Worm (Caenorhabditis elegans) whole organism, L2 larva: ENCODE measurements around the gene srx-36.

ENCODE experiments used
- C34F6.9 ChIP-seq: fragments of 150-350 bp; optimal IDR thresholded peaks from 2 replicates; lab custom pipeline; 2014; ENCODE audit warnings: missing biosample characterization, missing genetic modification characterization
- F13H6.1 ChIP-seq: sonication (generic microtip); optimal IDR thresholded peaks from 2 replicates; lab custom pipeline; 2016; ENCODE audit warnings: missing genetic modification characterization, missing compliant biosample characterization
- R02D3.7 ChIP-seq: fragments of 150-350 bp; optimal IDR thresholded peaks from 2 replicates; lab custom pipeline; 2014; ENCODE audit warnings: missing biosample characterization, missing genetic modification characterization
- Y55F3AM.14 ChIP-seq: fragments of 200-800 bp; sonication (Bioruptor generic); optimal IDR thresholded peaks from 2 replicates; lab custom pipeline; 2018; ENCODE audit warnings: mild to moderate bottlenecking, missing genetic modification characterization, missing compliant biosample characterization
- ZK546.5 ChIP-seq: sonication (generic microtip); optimal IDR thresholded peaks from 2 replicates; lab custom pipeline; 2017; ENCODE audit warnings: missing biosample characterization, missing genetic modification characterization
- alr-1 ChIP-seq: fragments of 150-350 bp; optimal IDR thresholded peaks from 2 replicates; lab custom pipeline; 2014; ENCODE audit warnings: missing biosample characterization, missing genetic modification characterization
- aly-2 ChIP-seq: fragments of 150-350 bp; optimal IDR thresholded peaks from 2 replicates; lab custom pipeline; 2014; ENCODE audit warnings: missing biosample characterization, missing genetic modification characterization
- ama-1 ChIP-seq: fragments of 150-350 bp; optimal IDR thresholded peaks from 2 replicates; lab custom pipeline; 2018; ENCODE audit warnings: inconsistent platforms
- blmp-1 ChIP-seq: sonication (generic microtip); optimal IDR thresholded peaks from 2 replicates; lab custom pipeline; 2017; ENCODE audit warnings: missing genetic modification characterization, mild to moderate bottlenecking, missing compliant biosample characterization, antibody characterized with exemption, moderate library complexity; ENCODE audit not compliant: insufficient read depth
- egl-27 ChIP-seq: sonication (generic microtip); optimal IDR thresholded peaks from 3 replicates; lab custom pipeline; 2017; ENCODE audit warnings: missing biosample characterization, missing genetic modification reagents, missing genetic modification characterization
- elt-1 ChIP-seq: fragments of 150-350 bp; optimal IDR thresholded peaks from 2 replicates; lab custom pipeline; 2014; ENCODE audit warnings: missing biosample characterization, missing genetic modification characterization
- gmeb-1 ChIP-seq: fragments of 150-350 bp; optimal IDR thresholded peaks from 2 replicates; lab custom pipeline; 2014; ENCODE audit warnings: missing biosample characterization, missing genetic modification characterization
- lin-13 ChIP-seq: fragments of 150-350 bp; optimal IDR thresholded peaks from 2 replicates; lab custom pipeline; 2014; ENCODE audit warnings: missing biosample characterization, missing genetic modification reagents, missing genetic modification characterization
- mbf-1 ChIP-seq: sonication (generic microtip); optimal IDR thresholded peaks from 2 replicates; lab custom pipeline; 2017; ENCODE audit warnings: missing biosample characterization, missing genetic modification characterization
- mdl-1 ChIP-seq, 2 experiments: fragments of 150-350 bp in 1 of 2; sonication (generic microtip) in 1 of 2; optimal IDR thresholded peaks; 2 replicates each; lab custom pipeline; 2017; ENCODE audit warnings: missing biosample characterization in 2 of 2, missing genetic modification characterization in 2 of 2
- nhr-10 ChIP-seq: sonication (generic microtip); optimal IDR thresholded peaks from 2 replicates; lab custom pipeline; 2017; ENCODE audit warnings: missing biosample characterization, missing genetic modification characterization
- nhr-12 ChIP-seq: fragments of 150-350 bp; optimal IDR thresholded peaks from 2 replicates; lab custom pipeline; 2014; ENCODE audit warnings: missing biosample characterization, missing genetic modification characterization
- nhr-129 ChIP-seq: fragments of 150-350 bp; optimal IDR thresholded peaks from 2 replicates; lab custom pipeline; 2014; ENCODE audit warnings: missing biosample characterization, missing genetic modification characterization
- nhr-23 ChIP-seq: fragments of 150-350 bp; optimal IDR thresholded peaks from 2 replicates; lab custom pipeline; 2014; ENCODE audit warnings: missing biosample characterization, missing genetic modification reagents, missing genetic modification characterization
- nhr-25 ChIP-seq: fragments of 150-350 bp; sonication (generic microtip); optimal IDR thresholded peaks from 3 replicates; lab custom pipeline; 2014; ENCODE audit warnings: missing biosample characterization, missing genetic modification characterization
- nhr-6 ChIP-seq: fragments of 150-350 bp; optimal IDR thresholded peaks from 2 replicates; lab custom pipeline; 2014; ENCODE audit warnings: missing biosample characterization, missing genetic modification characterization
- nhr-77 ChIP-seq: fragments of 150-350 bp; optimal IDR thresholded peaks from 2 replicates; lab custom pipeline; 2014; ENCODE audit warnings: missing biosample characterization, missing genetic modification characterization
- peb-1 ChIP-seq: fragments of 150-350 bp; optimal IDR thresholded peaks from 2 replicates; lab custom pipeline; 2014; ENCODE audit warnings: missing biosample characterization, missing genetic modification characterization
- sem-4 ChIP-seq: fragments of 150-350 bp; optimal IDR thresholded peaks from 2 replicates; lab custom pipeline; 2014; ENCODE audit warnings: missing biosample characterization, missing genetic modification reagents, missing genetic modification characterization
- skn-1 ChIP-seq: sonication (generic microtip); optimal IDR thresholded peaks from 2 replicates; lab custom pipeline; 2017; ENCODE audit warnings: missing biosample characterization, missing genetic modification characterization
- sma-3 ChIP-seq: sonication (generic microtip); optimal IDR thresholded peaks from 2 replicates; lab custom pipeline; 2016; ENCODE audit warnings: missing genetic modification reagents, missing genetic modification characterization, missing compliant biosample characterization
- sma-9 ChIP-seq, 2 experiments: fragments of 150-350 bp in 1 of 2; sonication (generic microtip) in 1 of 2; optimal IDR thresholded peaks; 2 replicates each; lab custom pipeline; 2014 to 2016; ENCODE audit warnings: missing genetic modification characterization in 2 of 2, mild to moderate bottlenecking in 1 of 2, missing biosample characterization in 1 of 2, missing compliant biosample characterization in 1 of 2, missing genetic modification reagents in 1 of 2, moderate library complexity in 1 of 2
- snpc-4 ChIP-seq: fragments of 150-350 bp; optimal IDR thresholded peaks from 2 replicates; lab custom pipeline; 2014; ENCODE audit warnings: missing biosample characterization, missing genetic modification characterization
- unc-39 ChIP-seq: fragments of 150-350 bp; optimal IDR thresholded peaks from 2 replicates; lab custom pipeline; 2014; ENCODE audit warnings: missing biosample characterization, missing genetic modification characterization
- unc-55 ChIP-seq: fragments of 150-350 bp; sonication (generic microtip); optimal IDR thresholded peaks from 3 replicates; lab custom pipeline; 2014; ENCODE audit warnings: missing biosample characterization, missing genetic modification reagents, missing genetic modification characterization
- zag-1 ChIP-seq: fragments of 150-350 bp; optimal IDR thresholded peaks from 2 replicates; lab custom pipeline; 2014; ENCODE audit warnings: missing biosample characterization, missing genetic modification characterization
- ztf-1 ChIP-seq: fragments of 200-800 bp; sonication (Bioruptor generic); conservative IDR thresholded peaks from 2 replicates; pipeline ENCODE4 v1.3.6; 2022; ENCODE audit warnings: missing genetic modification characterization, missing compliant biosample characterization
- ztf-4 ChIP-seq: fragments of 150-350 bp; optimal IDR thresholded peaks from 2 replicates; lab custom pipeline; 2014; ENCODE audit warnings: missing biosample characterization, missing genetic modification characterization

srx-36 gene

DNA sequence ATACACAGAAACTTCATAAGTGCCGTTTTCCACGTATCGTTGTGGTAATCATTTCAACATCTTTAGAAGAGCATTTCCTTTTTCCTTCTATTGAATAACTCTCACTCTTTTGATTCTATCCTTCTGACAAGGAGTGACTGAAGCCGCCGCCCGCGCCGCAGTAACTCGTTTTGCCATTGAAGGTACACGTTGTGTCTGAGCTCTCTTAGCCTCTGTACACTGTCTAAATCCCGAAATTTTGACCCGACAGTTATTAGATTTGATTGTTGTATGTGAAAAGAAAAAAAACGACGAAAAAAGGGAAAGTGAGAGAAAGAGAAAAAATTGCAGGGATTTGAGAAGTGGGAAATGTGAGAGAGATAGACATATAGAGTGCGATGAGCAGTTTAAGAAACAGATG lies 19.6 kb downstream of the srx-36 start:
- no peak for TF ChIP-seq skn-1 (tag; lab: Kevin White, UChicago)
- no peak for TF ChIP-seq nhr-77 (tag; lab: Kevin White, UChicago)
- TF ChIP-seq elt-1 (tag; lab: Kevin White, UChicago): no peak
- no peak for TF ChIP-seq nhr-129 (tag; lab: Kevin White, UChicago)
- TF ChIP-seq egl-27 (tag; lab: Kevin White, UChicago): no peak
- TF ChIP-seq unc-55: peak; percentile 15
- no peak for TF ChIP-seq nhr-12 (tag; lab: Kevin White, UChicago)
- peak; percentile 23 for TF ChIP-seq sma-9 (GFP tag; optimal IDR thresholded peaks at IDR 0.05; lab: Kevin White, UChicago)
- no peak for TF ChIP-seq sma-9 (tag; optimal IDR thresholded peaks at IDR 0.05; lab: Kevin White, UChicago)
- TF ChIP-seq blmp-1 (tag; lab: Kevin White, UChicago): no peak
- TF ChIP-seq mbf-1 (tag; lab: Kevin White, UChicago): no peak
- TF ChIP-seq C34F6.9 (tag; lab: Kevin White, UChicago): peak; percentile 26
- peak; percentile 15 for TF ChIP-seq F13H6.1

DNA sequence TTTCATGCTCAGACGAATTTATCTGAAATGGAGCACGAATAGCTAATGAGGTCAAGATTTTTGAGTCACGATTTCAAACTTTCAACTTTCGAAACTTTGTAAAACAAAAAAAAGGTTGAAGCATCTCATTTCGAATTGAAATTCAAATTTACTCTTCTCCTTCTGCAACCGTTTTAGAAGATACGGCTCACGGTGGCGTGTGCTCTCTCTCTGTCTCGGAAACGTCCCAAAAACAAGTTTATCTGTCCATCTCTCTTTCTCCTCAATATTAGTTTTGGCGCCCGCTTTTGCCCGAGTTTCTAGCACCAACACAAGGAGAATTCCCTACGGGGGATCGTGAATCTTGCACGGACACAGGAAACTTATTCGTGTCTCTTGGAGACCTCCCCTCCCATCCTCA lies 20.5 kb downstream of the srx-36 start:
- TF ChIP-seq Y55F3AM.14 (no peak), peb-1 (tag; lab: Kevin White, UChicago) (no peak), sma-3 (GFP tag; lab: Kevin White, UChicago) (no peak), nhr-6 (tag; lab: Kevin White, UChicago) (no peak), mbf-1 (tag; lab: Kevin White, UChicago) (no peak)

DNA sequence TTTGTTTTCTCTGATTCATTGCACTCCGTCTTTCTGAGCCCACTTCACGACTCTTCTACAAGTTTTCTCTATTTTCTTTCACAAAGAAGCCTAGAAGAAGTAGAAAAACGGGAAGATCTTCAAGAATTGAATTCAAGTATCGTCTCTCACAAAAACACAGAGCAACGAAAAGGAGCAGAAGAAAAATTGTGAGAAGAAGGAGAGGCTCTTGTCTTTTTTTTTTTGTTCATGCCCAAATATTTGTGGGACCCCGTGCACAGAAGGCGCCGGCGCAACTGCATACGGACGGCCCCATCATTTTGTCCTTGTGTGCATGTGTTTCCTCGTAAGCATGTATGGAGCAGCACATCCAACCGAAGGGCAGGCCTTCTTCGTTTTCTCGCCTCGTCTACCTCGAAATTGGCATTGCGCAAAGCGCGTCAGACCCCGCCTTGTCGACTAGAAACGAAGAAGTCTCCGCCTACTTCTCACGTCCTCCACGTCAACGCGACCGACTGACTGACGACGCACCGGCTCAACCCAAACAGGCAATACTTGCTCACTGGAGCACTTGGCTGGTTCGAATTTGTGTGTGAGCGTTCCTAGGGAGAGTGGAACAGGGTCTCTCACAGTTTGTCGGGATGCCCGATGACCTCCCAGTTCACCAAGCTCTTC lies 24.2 kb downstream of the srx-36 start:
- TF ChIP-seq aly-2 (tag; lab: Kevin White, UChicago): no peak
- TF ChIP-seq, all 48 proteins: peak for 0

DNA sequence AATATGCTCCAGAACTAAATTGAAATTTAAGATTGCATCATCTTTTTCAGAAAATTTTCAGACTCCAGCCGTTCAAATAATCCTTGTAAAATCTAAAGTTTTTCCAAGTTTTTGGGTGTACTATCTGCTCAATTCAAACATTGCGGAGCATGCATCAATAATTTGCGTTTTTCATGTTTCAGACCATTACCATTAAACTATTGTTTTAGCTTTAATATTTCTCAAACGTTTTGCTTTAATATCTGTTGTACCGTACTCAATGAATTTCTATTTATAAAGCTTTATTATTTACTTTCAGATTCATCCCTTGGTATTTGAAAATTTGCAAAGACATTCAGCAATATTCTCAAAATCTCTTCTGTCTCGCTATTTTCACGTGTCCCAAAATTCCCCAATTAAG lies 27.6 kb downstream of the srx-36 start, which contains the start of gene odr-2:
odr-2 (plus strand) TSS at position 301 of the 400 bp plus-strand sequence.
- TF ChIP-seq unc-55 (no peak), ama-1 (lab: Kevin White, UChicago) (no peak), nhr-25 (tag; lab: Kevin White, UChicago) (no peak), zag-1 (no peak)
- TF ChIP-seq, all 48 proteins: peak for 0

DNA sequence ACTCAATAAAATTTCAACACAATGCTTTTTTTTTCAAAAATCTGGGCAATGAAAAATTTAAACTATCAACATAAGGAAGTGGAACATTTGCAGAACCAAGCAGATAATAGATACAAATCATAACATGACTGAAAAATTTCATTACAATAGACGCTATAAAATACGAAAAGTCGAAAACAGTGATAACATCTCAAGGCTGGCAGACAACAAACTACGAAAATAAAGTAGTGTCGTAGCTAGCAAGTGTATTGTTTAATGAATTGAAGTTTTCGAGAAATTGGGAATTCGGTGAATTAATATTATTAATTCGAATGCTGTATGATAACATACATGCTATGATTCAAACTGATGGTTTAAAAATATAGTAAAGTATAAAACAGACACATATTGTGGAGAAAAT lies 34.1 kb downstream of the srx-36 start:
- no peak for TF ChIP-seq snpc-4 (tag; lab: Kevin White, UChicago)
- no peak for TF ChIP-seq ztf-4
- TF ChIP-seq Y55F3AM.14: no peak
- TF ChIP-seq ZK546.5 (tag; lab: Kevin White, UChicago): no peak
- no peak for TF ChIP-seq alr-1 (tag; lab: Kevin White, UChicago)
- TF ChIP-seq mdl-1 (tag; optimal IDR thresholded peaks at IDR 0.05; lab: Kevin White, UChicago): no peak
- no peak for TF ChIP-seq sma-3 (GFP tag; lab: Kevin White, UChicago)
- no peak for TF ChIP-seq nhr-6 (tag; lab: Kevin White, UChicago)
- no peak for TF ChIP-seq gmeb-1 (tag; lab: Kevin White, UChicago)
- no peak for TF ChIP-seq peb-1 (tag; lab: Kevin White, UChicago)
- no peak for TF ChIP-seq nhr-25 (tag; lab: Kevin White, UChicago)
- TF ChIP-seq zag-1: no peak
- no peak for TF ChIP-seq nhr-23 (tag; lab: Kevin White, UChicago)
- no peak for TF ChIP-seq ztf-1 (GFP tag; lab: Robert Waterston, UW)
- no peak for TF ChIP-seq R02D3.7
- TF ChIP-seq nhr-129 (tag; lab: Kevin White, UChicago): no peak
- TF ChIP-seq lin-13: no peak
- no peak for TF ChIP-seq unc-55
- TF ChIP-seq, all 48 proteins: peak for 0

DNA sequence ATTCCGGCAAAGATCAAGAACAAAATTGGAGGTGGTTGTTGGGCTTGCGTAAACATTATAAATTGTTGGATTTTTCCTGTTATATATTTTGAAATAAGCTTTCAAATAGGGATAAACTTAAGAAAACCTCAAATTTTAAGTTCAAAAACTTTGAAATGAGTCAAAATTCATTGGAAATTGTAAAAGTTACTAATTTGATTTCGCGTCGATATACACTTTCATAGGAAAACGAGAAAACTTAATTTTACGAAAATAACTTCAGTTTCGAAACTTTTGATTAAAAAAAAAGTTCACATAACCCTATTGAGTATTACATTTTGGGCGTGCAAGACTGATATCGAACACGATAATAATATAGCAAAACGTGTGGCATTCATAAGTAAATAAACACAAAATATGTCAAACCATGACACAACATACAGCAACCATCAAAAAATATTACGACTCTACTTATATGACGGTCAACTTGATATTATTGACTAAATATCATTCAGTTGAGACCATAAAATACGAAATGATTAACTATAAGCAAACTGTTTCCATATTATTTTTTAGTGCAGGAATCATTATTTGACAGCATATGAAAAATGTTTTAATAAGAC lies 34.6 kb downstream of the srx-36 start:
- TF ChIP-seq nhr-25 (tag; lab: Kevin White, UChicago) (no peak), nhr-12 (tag; lab: Kevin White, UChicago) (no peak), egl-27 (tag; lab: Kevin White, UChicago) (no peak), unc-39 (no peak), unc-55 (no peak), skn-1 (tag; lab: Kevin White, UChicago) (no peak), zag-1 (no peak), nhr-10 (tag; lab: Kevin White, UChicago) (no peak), mdl-1 (tag; optimal IDR thresholded peaks at IDR 0.05; lab: Kevin White, UChicago) (no peak), sem-4 (tag; lab: Kevin White, UChicago) (no peak)
